Fruit fly (Drosophila melanogaster) whole organism, embryonic: ENCODE data around the gene Gos28.

Experiments used
- Atf-2 ChIP-seq: fragments of 200-800 bp; sonication (Bioruptor generic); optimal IDR thresholded peaks from 2 replicates; lab custom pipeline; 2016; ENCODE audit warnings: missing biosample characterization, missing genetic modification characterization
- B-H2 ChIP-seq: fragments of 200-800 bp; sonication (Bioruptor generic); optimal IDR thresholded peaks from 2 replicates; lab custom pipeline; 2018; ENCODE audit warnings: missing biosample characterization, mild to moderate bottlenecking, missing genetic modification characterization
- Bgb ChIP-seq: fragments of 200-800 bp; sonication (Bioruptor generic); IDR thresholded peaks from 2 replicates; pipeline ENCODE4 v1.3.6; 2022; ENCODE audit warnings: missing biosample characterization, missing genetic modification characterization; ENCODE audit not compliant: partially characterized antibody
- CG10565 ChIP-seq: fragments of 200-800 bp; sonication (Bioruptor generic); optimal IDR thresholded peaks from 3 replicates; lab custom pipeline; 2016; ENCODE audit warnings: missing biosample characterization, mild to moderate bottlenecking, missing genetic modification characterization
- CG10979 ChIP-seq: fragments of 200-800 bp; sonication (Bioruptor generic); optimal IDR thresholded peaks from 2 replicates; lab custom pipeline; 2018; ENCODE audit warnings: missing biosample characterization, mild to moderate bottlenecking, missing genetic modification characterization, moderate library complexity
- CG11695 ChIP-seq: fragments of 200-800 bp; sonication (Bioruptor generic); IDR thresholded peaks from 3 replicates; pipeline ENCODE4 v1.3.6; 2022; ENCODE audit warnings: missing biosample characterization, missing genetic modification characterization
- CG12104 ChIP-seq: fragments of 200-800 bp; sonication (Bioruptor generic); optimal IDR thresholded peaks from 3 replicates; lab custom pipeline; 2016; ENCODE audit warnings: missing biosample characterization, missing genetic modification characterization
- CG12219 ChIP-seq: fragments of 200-800 bp; sonication (Bioruptor generic); optimal IDR thresholded peaks from 3 replicates; lab custom pipeline; 2018; ENCODE audit warnings: missing biosample characterization, mild to moderate bottlenecking, missing genetic modification characterization
- CG13287 ChIP-seq: fragments of 200-800 bp; sonication (Bioruptor generic); IDR thresholded peaks from 2 replicates; pipeline ENCODE4 v1.3.6; 2022; ENCODE audit warnings: missing biosample characterization, missing genetic modification characterization; ENCODE audit not compliant: partially characterized antibody
- CG17328 ChIP-seq: fragments of 200-800 bp; sonication (Bioruptor generic); IDR thresholded peaks from 2 replicates; pipeline ENCODE4 v1.3.6; 2022; ENCODE audit warnings: missing biosample characterization, missing genetic modification characterization
- CG18262 ChIP-seq: fragments of 200-800 bp; optimal IDR thresholded peaks from 3 replicates; lab custom pipeline; 2019; ENCODE audit warnings: missing biosample characterization, mild to moderate bottlenecking, missing genetic modification characterization, moderate library complexity
- CG18476 ChIP-seq: fragments of 200-800 bp; sonication (Bioruptor generic); optimal IDR thresholded peaks from 2 replicates; lab custom pipeline; 2016; ENCODE audit warnings: missing biosample characterization, mild to moderate bottlenecking, missing genetic modification characterization
- CG2116 ChIP-seq: fragments of 200-800 bp; sonication (Bioruptor generic); optimal IDR thresholded peaks from 3 replicates; lab custom pipeline; 2018; ENCODE audit warnings: missing biosample characterization, mild to moderate bottlenecking, missing genetic modification characterization
- CG30431 ChIP-seq: fragments of 200-800 bp; sonication (Bioruptor generic); optimal IDR thresholded peaks from 2 replicates; lab custom pipeline; 2017; ENCODE audit warnings: missing biosample characterization, missing genetic modification characterization
- CG6175 ChIP-seq: fragments of 200-800 bp; sonication (Bioruptor generic); IDR thresholded peaks from 3 replicates; pipeline ENCODE4 v1.3.6; 2022; ENCODE audit warnings: missing biosample characterization, missing genetic modification characterization
- CTCF ChIP-seq: fragments of 200-800 bp; sonication (Bioruptor generic); optimal IDR thresholded peaks from 2 replicates; lab custom pipeline; 2017; ENCODE audit warnings: missing biosample characterization, mild to moderate bottlenecking, missing genetic modification characterization, moderate library complexity
- D ChIP-seq, 2 experiments: fragments of 200-800 bp in 1 of 2; fragments of >200 bp in 1 of 2; sonication (Bioruptor generic) in 1 of 2; optimal IDR thresholded peaks; 2 replicates in 1 of 2; 3 replicates in 1 of 2; lab custom pipeline; 2017; ENCODE audit warnings: mild to moderate bottlenecking in 1 of 2, missing biosample characterization in 1 of 2, missing genetic modification characterization in 1 of 2, missing genetic modification reagents in 1 of 2
- Dfd ChIP-seq, 2 experiments: fragments of >200 bp; optimal IDR thresholded peaks; 2 replicates each; lab custom pipeline; 2017; ENCODE audit warnings: missing biosample characterization in 2 of 2, missing genetic modification characterization in 2 of 2
- Ets65A ChIP-seq: fragments of 200-800 bp; sonication (Bioruptor generic); peaks from one replicate; lab custom pipeline; 2016; ENCODE audit warnings: missing biosample characterization, missing genetic modification characterization
- GATAe ChIP-seq: fragments of 200-800 bp; sonication (Bioruptor generic); conservative IDR thresholded peaks from 2 replicates; pipeline ENCODE4 v1.3.6; 2022; ENCODE audit warnings: missing biosample characterization, missing genetic modification characterization
- Hmr ChIP-seq: fragments of 200-800 bp; sonication (Bioruptor generic); optimal IDR thresholded peaks from 3 replicates; lab custom pipeline; 2017; ENCODE audit warnings: mild to moderate bottlenecking, missing biosample characterization, missing genetic modification reagents, missing genetic modification characterization
- Lim3 ChIP-seq: fragments of 200-800 bp; sonication (Bioruptor generic); IDR thresholded peaks from 2 replicates; pipeline ENCODE4 v1.3.6; 2022; ENCODE audit warnings: missing biosample characterization, missing genetic modification characterization
- Mad ChIP-seq: fragments of 200-800 bp; sonication (Bioruptor generic); optimal IDR thresholded peaks from 2 replicates; lab custom pipeline; 2016; ENCODE audit warnings: missing biosample characterization, missing genetic modification characterization
- Mrtf ChIP-seq: fragments of 200-800 bp; sonication (Bioruptor generic); IDR thresholded peaks from 3 replicates; pipeline ENCODE4 v1.3.6; 2022; ENCODE audit warnings: missing biosample characterization, missing genetic modification characterization
- Nf-YA ChIP-seq: fragments of 200-800 bp; sonication (Bioruptor generic); IDR thresholded peaks from 2 replicates; pipeline ENCODE4 v1.3.6; 2022; ENCODE audit warnings: missing biosample characterization, missing genetic modification characterization
- Nf-YB ChIP-seq: fragments of 200-800 bp; sonication (Bioruptor generic); optimal IDR thresholded peaks from 3 replicates; lab custom pipeline; 2019; ENCODE audit warnings: missing biosample characterization, mild to moderate bottlenecking, missing genetic modification characterization, moderate library complexity
- Nf-YC ChIP-seq: fragments of 200-800 bp; optimal IDR thresholded peaks from 3 replicates; lab custom pipeline; 2019; ENCODE audit warnings: missing biosample characterization, mild to moderate bottlenecking, missing genetic modification characterization, moderate library complexity
- Oli ChIP-seq: fragments of 200-800 bp; sonication (Bioruptor generic); optimal IDR thresholded peaks from 2 replicates; lab custom pipeline; 2018; ENCODE audit warnings: missing biosample characterization, mild to moderate bottlenecking, missing genetic modification characterization, moderate library complexity
- Ptx1 ChIP-seq: fragments of 200-800 bp; sonication (Bioruptor generic); IDR thresholded peaks from 2 replicates; pipeline ENCODE4 v1.3.6; 2022; ENCODE audit warnings: missing biosample characterization, missing genetic modification characterization
- Rfx ChIP-seq: fragments of 200-800 bp; sonication (Bioruptor generic); IDR thresholded peaks from 2 replicates; pipeline ENCODE4 v1.3.6; 2022; ENCODE audit warnings: missing biosample characterization, missing genetic modification characterization
- Sox100B ChIP-seq: fragments of 200-800 bp; sonication (Bioruptor generic); optimal IDR thresholded peaks from 3 replicates; lab custom pipeline; 2018; ENCODE audit warnings: missing biosample characterization, mild to moderate bottlenecking, missing genetic modification characterization
- Tbp ChIP-seq: fragments of >200 bp; optimal IDR thresholded peaks from 2 replicates; lab custom pipeline; 2018; ENCODE audit warnings: missing biosample characterization, missing genetic modification characterization
- abd-A ChIP-seq: fragments of 200-800 bp; sonication (Bioruptor generic); optimal IDR thresholded peaks from 3 replicates; lab custom pipeline; 2019; ENCODE audit warnings: missing biosample characterization, mild to moderate bottlenecking, missing genetic modification characterization, moderate library complexity
- cas ChIP-seq: fragments of 200-800 bp; sonication (Bioruptor generic); IDR thresholded peaks from 2 replicates; pipeline ENCODE4 v1.3.6; 2022; ENCODE audit warnings: missing biosample characterization, missing genetic modification characterization
- cato ChIP-seq: fragments of 200-800 bp; sonication (Bioruptor generic); optimal IDR thresholded peaks from 2 replicates; lab custom pipeline; 2016; ENCODE audit warnings: missing biosample characterization, missing genetic modification characterization, borderline replicate concordance
- da ChIP-seq: fragments of 200-800 bp; sonication (Bioruptor generic); optimal IDR thresholded peaks from 2 replicates; lab custom pipeline; 2016; ENCODE audit warnings: missing biosample characterization, missing genetic modification characterization
- grn ChIP-seq: fragments of 200-800 bp; sonication (Bioruptor generic); optimal IDR thresholded peaks from 3 replicates; lab custom pipeline; 2017; ENCODE audit warnings: missing biosample characterization, missing genetic modification characterization
- hb ChIP-seq: fragments of 200-800 bp; sonication (Bioruptor generic); IDR thresholded peaks from 3 replicates; pipeline ENCODE4 v1.3.6; 2022; ENCODE audit warnings: missing biosample characterization, missing genetic modification characterization; ENCODE audit not compliant: partially characterized antibody
- insv ChIP-seq, 2 experiments: fragments of 200-800 bp; sonication (Bioruptor generic); optimal IDR thresholded peaks; 3 replicates each; lab custom pipeline; 2016 to 2018; ENCODE audit warnings: missing biosample characterization in 2 of 2, missing genetic modification characterization in 2 of 2
- kni ChIP-seq: fragments of 200-800 bp; sonication (Bioruptor generic); optimal IDR thresholded peaks from 3 replicates; lab custom pipeline; 2017; ENCODE audit warnings: mild to moderate bottlenecking, missing biosample characterization, missing genetic modification reagents, missing genetic modification characterization
- knrl ChIP-seq: fragments of 200-800 bp; sonication (Bioruptor generic); IDR thresholded peaks from 3 replicates; pipeline ENCODE4 v1.3.6; 2022; ENCODE audit warnings: missing biosample characterization, missing genetic modification characterization; ENCODE audit not compliant: partially characterized antibody
- lab ChIP-seq: fragments of 200-800 bp; sonication (Bioruptor generic); optimal IDR thresholded peaks from 3 replicates; lab custom pipeline; 2017; ENCODE audit warnings: missing biosample characterization, missing genetic modification characterization, mild to moderate bottlenecking, moderate library complexity, missing genetic modification reagents
- mirr ChIP-seq: fragments of 200-800 bp; sonication (Bioruptor generic); optimal IDR thresholded peaks from 3 replicates; lab custom pipeline; 2018; ENCODE audit warnings: missing biosample characterization, mild to moderate bottlenecking, missing genetic modification characterization
- nau ChIP-seq: fragments of 200-800 bp; sonication (Bioruptor generic); optimal IDR thresholded peaks from 3 replicates; lab custom pipeline; 2017; ENCODE audit warnings: missing biosample characterization, mild to moderate bottlenecking, missing genetic modification characterization, missing genetic modification reagents
- nmo ChIP-seq: fragments of 200-800 bp; sonication (Bioruptor generic); optimal IDR thresholded peaks from 2 replicates; lab custom pipeline; 2018; ENCODE audit warnings: missing biosample characterization, mild to moderate bottlenecking, missing genetic modification characterization, moderate library complexity
- oc ChIP-seq: fragments of 200-800 bp; sonication (Bioruptor generic); optimal IDR thresholded peaks from 2 replicates; lab custom pipeline; 2018; ENCODE audit warnings: missing biosample characterization, mild to moderate bottlenecking, missing genetic modification characterization, moderate library complexity
- onecut ChIP-seq: fragments of 200-800 bp; sonication (Bioruptor generic); IDR thresholded peaks from 2 replicates; pipeline ENCODE4 v1.3.6; 2022; ENCODE audit warnings: missing biosample characterization, missing genetic modification characterization
- otp ChIP-seq: fragments of 200-800 bp; sonication (Bioruptor generic); IDR thresholded peaks from 3 replicates; pipeline ENCODE4, ENCODE4 v1.3.6; 2022; ENCODE audit warnings: missing biosample characterization, missing genetic modification characterization
- pho ChIP-seq: fragments of 200-800 bp; sonication (Bioruptor generic); optimal IDR thresholded peaks from 2 replicates; lab custom pipeline; 2016; ENCODE audit warnings: missing biosample characterization, missing genetic modification characterization
- usp ChIP-seq: fragments of >200 bp; optimal IDR thresholded peaks from 2 replicates; lab custom pipeline; 2017; ENCODE audit warnings: missing biosample characterization, missing genetic modification characterization
- vnd ChIP-seq: fragments of 200-800 bp; sonication (Bioruptor generic); IDR thresholded peaks from 3 replicates; pipeline ENCODE4 v1.3.6; 2022; ENCODE audit warnings: missing biosample characterization, missing genetic modification characterization; ENCODE audit not compliant: partially characterized antibody

Gene Gos28

dm6 chr3R:18663525-18663924 lies at the start of gene Gos28, which contains the start of gene Cpsf73 (continued):
- TF ChIP-seq CG18262 (tag; lab: Kevin White, UChicago) (no peak), Rfx (GFP tag; lab: Robert Waterston, UW) (peak; percentile 48; the same call in 1 of the 2 replicates), cas (GFP tag; lab: Robert Waterston, UW) (no peak), onecut (no peak), Hmr (GFP tag; lab: Kevin White, UChicago) (no peak), cato (GFP tag; lab: Kevin White, UChicago) (no peak), Ptx1 (no peak), CG12219 (GFP tag; lab: Kevin White, UChicago) (no peak), insv (GFP tag; optimal IDR thresholded peaks at IDR 0.05; lab: Kevin White, UChicago) (no peak), CG12104 (GFP tag; lab: Kevin White, UChicago) (no peak), CG13287 (GFP tag; lab: Robert Waterston, UW) (peak; percentile 73), grn (GFP tag; lab: Kevin White, UChicago) (peak; percentile 5), pho (GFP tag; lab: Kevin White, UChicago) (peak; percentile 15), otp (GFP tag; lab: Robert Waterston, UW) (no peak), hb (no peak), mirr (GFP tag; lab: Kevin White, UChicago) (no peak), oc (tag; lab: Kevin White, UChicago) (no peak), Oli (tag; lab: Kevin White, UChicago) (no peak), Nf-YA (GFP tag; lab: Robert Waterston, UW) (no peak), abd-A (no peak), CG18476 (GFP tag; lab: Kevin White, UChicago) (no peak), CTCF (GFP tag; lab: Kevin White, UChicago) (no peak), Mrtf (GFP tag; lab: Robert Waterston, UW) (no peak), Nf-YB (GFP tag; lab: Kevin White, UChicago) (no peak), nau (GFP tag; lab: Kevin White, UChicago) (no peak), CG11695 (GFP tag; lab: Robert Waterston, UW) (no peak), Dfd (GFP tag; optimal IDR thresholded peaks at IDR 0.05; lab: Kevin White, UChicago) (no peak), Ets65A (GFP tag; lab: Kevin White, UChicago) (no peak), kni (no peak), Mad (GFP tag; lab: Kevin White, UChicago) (no peak), da (GFP tag; lab: Kevin White, UChicago) (no peak), CG10565 (GFP tag; lab: Kevin White, UChicago) (no peak), CG10979 (peak; percentile 7), Sox100B (GFP tag; lab: Kevin White, UChicago) (no peak), nmo (GFP tag; lab: Kevin White, UChicago) (peak; percentile 69), GATAe (GFP tag; lab: Robert Waterston, UW) (no peak), Bgb (GFP tag; lab: Robert Waterston, UW) (peak; percentile 15; the same call in 1 of the 2 replicates), CG17328 (0 out of 2 replicates have a peak, but pooled peaks have one; percentile 25), vnd (GFP tag; lab: Robert Waterston, UW) (no peak), knrl (GFP tag; lab: Robert Waterston, UW) (peak; percentile 61; the same call in 2 of the 3 replicates), CG2116 (GFP tag; lab: Kevin White, UChicago) (peak; percentile 51), lab (GFP tag; lab: Kevin White, UChicago) (no peak), D (optimal IDR thresholded peaks at IDR 0.05; lab: Kevin White, UChicago) (no peak), D (GFP tag; optimal IDR thresholded peaks at IDR 0.05; lab: Kevin White, UChicago) (no peak), Tbp (GFP tag; lab: Kevin White, UChicago) (no peak), CG6175 (GFP tag; lab: Robert Waterston, UW) (no peak), usp (GFP tag; lab: Kevin White, UChicago) (no peak), Nf-YC (tag; lab: Kevin White, UChicago) (peak; percentile 19), CG30431 (GFP tag; lab: Kevin White, UChicago) (no peak), Lim3 (no peak), B-H2 (GFP tag; lab: Kevin White, UChicago) (no peak), Atf-2 (no peak)
